Worm (Caenorhabditis elegans) whole organism, young adult: Measurements from ENCODE around the gene sre-45.

Experiments used
- B0336.3 ChIP-seq: fragments of 200-800 bp; sonication (Bioruptor generic); IDR thresholded peaks from 2 replicates; pipeline ENCODE4 v1.3.6; 2022; ENCODE audit warnings: missing genetic modification characterization, missing compliant biosample characterization
- F57C9.4 ChIP-seq: sonication (generic microtip); optimal IDR thresholded peaks from 2 replicates; lab custom pipeline; 2017; ENCODE audit warnings: mild to moderate bottlenecking, missing genetic modification characterization, missing compliant biosample characterization
- ceh-40 ChIP-seq: fragments of 200-800 bp; sonication (Bioruptor generic); IDR thresholded peaks from 2 replicates; pipeline ENCODE4 v1.3.6; 2022; ENCODE audit warnings: missing genetic modification characterization, missing compliant biosample characterization
- let-526 ChIP-seq: fragments of 200-800 bp; sonication (Bioruptor generic); IDR thresholded peaks from 2 replicates; pipeline ENCODE4 v1.3.6; 2022; ENCODE audit warnings: missing genetic modification reagents, missing genetic modification characterization, missing compliant biosample characterization
- madf-10 ChIP-seq: sonication (generic microtip); optimal IDR thresholded peaks from 2 replicates; lab custom pipeline; 2016; ENCODE audit warnings: mild to moderate bottlenecking, missing genetic modification characterization, missing compliant biosample characterization
- nfyb-1 ChIP-seq: fragments of 200-800 bp; sonication (Bioruptor generic); IDR thresholded peaks from 2 replicates; pipeline ENCODE4 v1.3.6; 2022; ENCODE audit warnings: missing genetic modification reagents, missing genetic modification characterization, missing compliant biosample characterization
- sea-2 ChIP-seq: fragments of 200-800 bp; sonication (Bioruptor generic); IDR thresholded peaks from 2 replicates; pipeline ENCODE4 v1.3.6; 2022; ENCODE audit warnings: missing genetic modification characterization, missing compliant biosample characterization
- snpc-4 ChIP-seq, 5 experiments: fragments of 150-350 bp in 1 of 5; sonication (generic microtip) in 4 of 5; optimal IDR thresholded peaks; 2 replicates each; lab custom pipeline; 2014 to 2018; ENCODE audit warnings: missing genetic modification characterization in 5 of 5, missing biosample characterization in 3 of 5, antibody characterized with exemption in 2 of 5, mild to moderate bottlenecking in 2 of 5, missing compliant biosample characterization in 2 of 5, missing genotype in 2 of 5, moderate library complexity in 2 of 5, missing genetic modification reagents in 1 of 5
- somi-1 ChIP-seq: fragments of 200-800 bp; sonication (Bioruptor generic); optimal IDR thresholded peaks from 2 replicates; lab custom pipeline; 2018; ENCODE audit warnings: mild to moderate bottlenecking, missing genetic modification characterization, missing compliant biosample characterization
- tbx-9 ChIP-seq: sonication (generic microtip); optimal IDR thresholded peaks from 2 replicates; lab custom pipeline; 2016; ENCODE audit warnings: borderline replicate concordance, missing genetic modification characterization, inconsistent platforms, missing compliant biosample characterization
- unc-130 ChIP-seq: sonication (generic microtip); optimal IDR thresholded peaks from 2 replicates; lab custom pipeline; 2016; ENCODE audit warnings: missing genetic modification reagents, missing genetic modification characterization, missing compliant biosample characterization
- unc-62 ChIP-seq: fragments of 150-350 bp; optimal IDR thresholded peaks from 2 replicates; lab custom pipeline; 2014; ENCODE audit warnings: missing biosample characterization, missing genetic modification reagents, missing genetic modification characterization

- TF ChIP-seq ceh-40 (GFP tag; lab: Robert Waterston, UW) (no peak), somi-1 (GFP tag; lab: Kevin White, UChicago) (peak; percentile 45), B0336.3 (peak; percentile 54; the same call in 1 of the 2 replicates), tbx-9 (tag; lab: Kevin White, UChicago) (no peak), nfyb-1 (peak; percentile 59; the same call in 1 of the 2 replicates), unc-62 (GFP tag; lab: Kevin White, UChicago) (no peak), let-526 (GFP tag; lab: Robert Waterston, UW) (no peak), madf-10 (tag; lab: Kevin White, UChicago) (peak; percentile 18), sea-2 (GFP tag; lab: Robert Waterston, UW) (no peak), snpc-4 (GFP tag; optimal IDR thresholded peaks at IDR 0.05; lab: Kevin White, UChicago) (no peak), snpc-4 (tag; optimal IDR thresholded peaks at IDR 0.05; lab: Kevin White, UChicago) (peak in 1 of 4 experiments; percentile 3), F57C9.4 (tag; lab: Kevin White, UChicago) (no peak), unc-130 (GFP tag; lab: Kevin White, UChicago) (no peak)
These were observed 48.6 kb upstream of the sre-45 start, which contains the start of gene E01G4.3 for ce11 chrII:13469043-13469652.
